Worm (Caenorhabditis elegans) whole organism, L3 larva: Measurements from ENCODE around the gene pqn-29.
A peak's percentile ranks its signal among the peaks of the same experiment; 100 is the strongest.

Experiments used
- R02D3.7 ChIP-seq: fragments of 150-350 bp; optimal IDR thresholded peaks from 2 replicates; lab custom pipeline; 2014; ENCODE audit warnings: missing biosample characterization, missing genetic modification characterization
- ama-1 ChIP-seq: fragments of 150-350 bp; optimal IDR thresholded peaks from 2 replicates; lab custom pipeline; 2018
- ceh-28 ChIP-seq: fragments of 150-350 bp; optimal IDR thresholded peaks from 2 replicates; lab custom pipeline; 2014; ENCODE audit warnings: missing biosample characterization, missing genetic modification reagents, missing genetic modification characterization
- ceh-82 ChIP-seq: fragments of 150-350 bp; optimal IDR thresholded peaks from 2 replicates; lab custom pipeline; 2014; ENCODE audit warnings: missing biosample characterization, missing genetic modification characterization
- ceh-9 ChIP-seq: sonication (generic microtip); optimal IDR thresholded peaks from 2 replicates; lab custom pipeline; 2018; ENCODE audit warnings: missing biosample characterization, missing genetic modification characterization
- egl-5 ChIP-seq: fragments of 150-350 bp; optimal IDR thresholded peaks from 2 replicates; lab custom pipeline; 2017; ENCODE audit warnings: missing biosample characterization, missing genetic modification reagents, missing genetic modification characterization, inconsistent platforms
- elt-2 ChIP-seq: sonication (generic microtip); optimal IDR thresholded peaks from 2 replicates; lab custom pipeline; 2016; ENCODE audit warnings: missing genetic modification reagents, mild to moderate bottlenecking, missing genetic modification characterization, missing compliant biosample characterization
- elt-3 ChIP-seq, 3 experiments: fragments of 150-350 bp in 1 of 3; sonication (generic microtip) in 2 of 3; optimal IDR thresholded peaks; 2 replicates in 2 of 3; 4 replicates in 1 of 3; lab custom pipeline; 2014 to 2017; ENCODE audit warnings: missing biosample characterization in 3 of 3, missing genetic modification characterization in 3 of 3
- fkh-10 ChIP-seq: sonication (generic microtip); optimal IDR thresholded peaks from 2 replicates; lab custom pipeline; 2017; ENCODE audit warnings: missing biosample characterization, missing genetic modification reagents, missing genetic modification characterization
- hmg-11 ChIP-seq: sonication (generic microtip); optimal IDR thresholded peaks from 2 replicates; lab custom pipeline; 2016; ENCODE audit warnings: missing genetic modification characterization, missing compliant biosample characterization
- lin-15B ChIP-seq: fragments of 150-350 bp; optimal IDR thresholded peaks from 2 replicates; lab custom pipeline; 2014; ENCODE audit warnings: missing biosample characterization, missing genetic modification characterization
- lsy-12 ChIP-seq: sonication (generic microtip); optimal IDR thresholded peaks from 2 replicates; lab custom pipeline; 2016; ENCODE audit warnings: mild to moderate bottlenecking, missing genetic modification characterization, missing compliant biosample characterization
- nfya-1 ChIP-seq: sonication (generic microtip); optimal IDR thresholded peaks from 2 replicates; lab custom pipeline; 2017; ENCODE audit warnings: missing genetic modification characterization, mild to moderate bottlenecking, missing compliant biosample characterization, antibody characterized with exemption, moderate library complexity; ENCODE audit not compliant: insufficient read depth
- nhr-11 ChIP-seq: fragments of 150-350 bp; optimal IDR thresholded peaks from 2 replicates; lab custom pipeline; 2014; ENCODE audit warnings: missing biosample characterization, missing genetic modification characterization
- nhr-23 ChIP-seq: fragments of 150-350 bp; optimal IDR thresholded peaks from 2 replicates; lab custom pipeline; 2014; ENCODE audit warnings: missing biosample characterization, missing genetic modification reagents, missing genetic modification characterization
- nhr-25 ChIP-seq: sonication (generic microtip); optimal IDR thresholded peaks from 2 replicates; lab custom pipeline; 2017; ENCODE audit warnings: missing biosample characterization, missing genetic modification characterization
- nhr-67 ChIP-seq: fragments of 150-350 bp; optimal IDR thresholded peaks from 2 replicates; lab custom pipeline; 2014; ENCODE audit warnings: missing biosample characterization, missing genetic modification characterization
- pha-4 ChIP-seq: fragments of 150-350 bp; optimal IDR thresholded peaks from 2 replicates; lab custom pipeline; 2014; ENCODE audit warnings: missing biosample characterization, missing genetic modification reagents, missing genetic modification characterization
- sea-2 ChIP-seq: fragments of 150-350 bp; sonication (generic microtip); optimal IDR thresholded peaks from 4 replicates; lab custom pipeline; 2014; ENCODE audit warnings: missing biosample characterization, missing genetic modification reagents, missing genetic modification characterization
- snpc-4 ChIP-seq: fragments of 150-350 bp; optimal IDR thresholded peaks from 2 replicates; lab custom pipeline; 2014; ENCODE audit warnings: missing biosample characterization, missing genetic modification characterization
- zag-1 ChIP-seq: fragments of 150-350 bp; optimal IDR thresholded peaks from 2 replicates; lab custom pipeline; 2014; ENCODE audit warnings: missing biosample characterization, missing genetic modification characterization

The pqn-29 gene

ce11 chrIII:4626148-4626922 lies 19.8 kb downstream of the pqn-29 start:
- TF ChIP-seq nhr-11 (tag; lab: Kevin White, UChicago) (no peak), fkh-10 (GFP tag; lab: Kevin White, UChicago) (peak; percentile 93)

ce11 chrIII:4622375-4623130 lies 23.6 kb downstream of the pqn-29 start, which contains the start of gene lron-5:
Gene lron-5, plus strand, starts transcription at chrIII:4623029.
- TF ChIP-seq ama-1 (lab: Kevin White, UChicago) (no peak), fkh-10 (GFP tag; lab: Kevin White, UChicago) (peak; percentile 60)
- TF ChIP-seq, all 47 proteins: peak for 1

ce11 chrIII:4616071-4616571 lies 30.0 kb downstream of the pqn-29 start, which contains the start of gene lips-3:
Gene lips-3, plus strand, starts transcription at chrIII:4616528.
- TF ChIP-seq nhr-25 (tag; lab: Kevin White, UChicago): peak; percentile 77
- no peak for TF ChIP-seq R02D3.7 (tag; lab: Kevin White, UChicago)
- TF ChIP-seq, all 47 proteins: peak for 1

ce11 chrIII:4612334-4612953 lies 33.7 kb downstream of the pqn-29 start, which contains the start of gene sel-2:
Gene sel-2, minus strand, starts transcription at chrIII:4612384.
- TF ChIP-seq lin-15B (tag; lab: Kevin White, UChicago) (peak; percentile 0), ceh-9 (no peak), hmg-11 (tag; lab: Kevin White, UChicago) (peak; percentile 61), lsy-12 (tag; lab: Kevin White, UChicago) (no peak), nhr-25 (tag; lab: Kevin White, UChicago) (peak; percentile 39), pha-4 (tag; lab: Kevin White, UChicago) (peak; percentile 57), snpc-4 (tag; lab: Kevin White, UChicago) (peak; percentile 65), nfya-1 (tag; lab: Kevin White, UChicago) (peak; percentile 36)

- TF ChIP-seq egl-5 (tag; lab: Kevin White, UChicago) (peak; percentile 93), nfya-1 (tag; lab: Kevin White, UChicago) (no peak)
Measured at ce11 chrIII:4603837-4604236, 42.3 kb downstream of the pqn-29 start.

- TF ChIP-seq zag-1 (tag; lab: Kevin White, UChicago) (no peak), ceh-28 (tag; lab: Kevin White, UChicago) (no peak), sea-2 (GFP tag; lab: Kevin White, UChicago) (no peak), snpc-4 (tag; lab: Kevin White, UChicago) (no peak), nhr-67 (no peak), ceh-82 (tag; lab: Kevin White, UChicago) (no peak)
Measured at ce11 chrIII:4601286-4601685, 44.9 kb downstream of the pqn-29 start.

ce11 chrIII:4600139-4600762 lies 45.9 kb downstream of the pqn-29 start, which contains the start of gene mab-21:
Gene mab-21, plus strand, starts transcription at chrIII:4600753.
- peak; percentile 0 for TF ChIP-seq nhr-23 (tag; lab: Kevin White, UChicago)
- TF ChIP-seq elt-3 (tag; optimal IDR thresholded peaks at IDR 0.05; lab: Kevin White, UChicago): peak in 1 of 3 experiments; percentile 34
- no peak for TF ChIP-seq elt-2 (tag; lab: Kevin White, UChicago)
- peak; percentile 5 for TF ChIP-seq nhr-25 (tag; lab: Kevin White, UChicago)
- TF ChIP-seq, all 47 proteins: peak for 3
